Worm (Caenorhabditis elegans) whole organism, late embryonic: Measurements from ENCODE around the gene grp-1.

Experiments used
- C38D4.7 ChIP-seq: fragments of 200-800 bp; sonication (Bioruptor generic); optimal IDR thresholded peaks from 2 replicates; lab custom pipeline; 2018; ENCODE audit warnings: mild to moderate bottlenecking, missing genetic modification characterization, moderate library complexity, missing compliant biosample characterization
- F13H6.1 ChIP-seq: sonication (generic microtip); optimal IDR thresholded peaks from 2 replicates; lab custom pipeline; 2016; ENCODE audit warnings: missing genetic modification characterization, missing compliant biosample characterization
- K09A11.1 ChIP-seq: sonication (generic microtip); optimal IDR thresholded peaks from 2 replicates; lab custom pipeline; 2017; ENCODE audit warnings: antibody characterized with exemption, mild to moderate bottlenecking, missing genetic modification characterization, missing compliant biosample characterization; ENCODE audit not compliant: insufficient read depth
- ahr-1 ChIP-seq: sonication (generic microtip); optimal IDR thresholded peaks from 2 replicates; lab custom pipeline; 2016; ENCODE audit warnings: missing genetic modification characterization, missing compliant biosample characterization
- ceh-19 ChIP-seq: fragments of 200-800 bp; sonication (Bioruptor generic); optimal IDR thresholded peaks from 2 replicates; lab custom pipeline; 2018; ENCODE audit warnings: mild to moderate bottlenecking, missing genetic modification characterization, missing compliant biosample characterization
- ceh-2 ChIP-seq: sonication (generic microtip); optimal IDR thresholded peaks from 2 replicates; lab custom pipeline; 2016; ENCODE audit warnings: missing genotype, missing genetic modification characterization, missing compliant biosample characterization
- ceh-22 ChIP-seq: sonication (generic microtip); optimal IDR thresholded peaks from 2 replicates; lab custom pipeline; 2017; ENCODE audit warnings: missing biosample characterization, missing genetic modification characterization
- ceh-30 ChIP-seq: fragments of 150-350 bp; optimal IDR thresholded peaks from 2 replicates; lab custom pipeline; 2014; ENCODE audit warnings: missing biosample characterization, missing genetic modification characterization
- ceh-48 ChIP-seq: sonication (generic microtip); optimal IDR thresholded peaks from 2 replicates; lab custom pipeline; 2016; ENCODE audit warnings: missing genetic modification characterization, inconsistent platforms, missing compliant biosample characterization
- ceh-6 ChIP-seq: fragments of 200-800 bp; sonication (Bioruptor generic); optimal IDR thresholded peaks from 2 replicates; lab custom pipeline; 2018; ENCODE audit warnings: mild to moderate bottlenecking, missing genetic modification characterization, missing compliant biosample characterization
- dmd-4 ChIP-seq: sonication (generic microtip); optimal IDR thresholded peaks from 2 replicates; lab custom pipeline; 2016; ENCODE audit warnings: borderline replicate concordance, missing genetic modification characterization, missing compliant biosample characterization
- elt-4 ChIP-seq: sonication (generic microtip); optimal IDR thresholded peaks from 2 replicates; lab custom pipeline; 2016; ENCODE audit warnings: missing genetic modification characterization, missing compliant biosample characterization
- fax-1 ChIP-seq: sonication (generic microtip); optimal IDR thresholded peaks from 2 replicates; lab custom pipeline; 2016; ENCODE audit warnings: missing genotype, missing genetic modification characterization, missing compliant biosample characterization
- fkh-10 ChIP-seq: fragments of 150-350 bp; optimal IDR thresholded peaks from 2 replicates; lab custom pipeline; 2014; ENCODE audit warnings: missing biosample characterization, missing genetic modification reagents, missing genetic modification characterization
- hlh-13 ChIP-seq: fragments of 200-800 bp; sonication (Bioruptor generic); optimal IDR thresholded peaks from 2 replicates; lab custom pipeline; 2018; ENCODE audit warnings: mild to moderate bottlenecking, missing genetic modification characterization, missing compliant biosample characterization
- hlh-15 ChIP-seq: sonication (generic microtip); optimal IDR thresholded peaks from 2 replicates; lab custom pipeline; 2016; ENCODE audit warnings: missing genetic modification characterization, missing compliant biosample characterization
- hlh-6 ChIP-seq: sonication (generic microtip); optimal IDR thresholded peaks from 2 replicates; lab custom pipeline; 2016; ENCODE audit warnings: missing genotype, missing genetic modification characterization, missing compliant biosample characterization
- hlh-8 ChIP-seq: sonication (generic microtip); optimal IDR thresholded peaks from 2 replicates; lab custom pipeline; 2016; ENCODE audit warnings: missing genotype, missing genetic modification characterization, missing compliant biosample characterization
- lim-6 ChIP-seq: sonication (generic microtip); optimal IDR thresholded peaks from 2 replicates; lab custom pipeline; 2016; ENCODE audit warnings: missing genetic modification characterization, missing compliant biosample characterization
- madf-2 ChIP-seq: sonication (generic microtip); optimal IDR thresholded peaks from 2 replicates; lab custom pipeline; 2017; ENCODE audit warnings: missing genetic modification characterization, missing compliant biosample characterization
- nfya-1 ChIP-seq: sonication (generic microtip); optimal IDR thresholded peaks from 2 replicates; lab custom pipeline; 2017; ENCODE audit warnings: missing genetic modification characterization, mild to moderate bottlenecking, missing compliant biosample characterization, antibody characterized with exemption, moderate library complexity
- nhr-232 ChIP-seq: sonication (generic microtip); optimal IDR thresholded peaks from 2 replicates; lab custom pipeline; 2016; ENCODE audit warnings: missing genetic modification characterization, missing compliant biosample characterization
- npax-4 ChIP-seq: sonication (generic microtip); optimal IDR thresholded peaks from 2 replicates; lab custom pipeline; 2016; ENCODE audit warnings: missing genetic modification characterization, missing compliant biosample characterization
- odd-2 ChIP-seq: sonication (generic microtip); optimal IDR thresholded peaks from 2 replicates; lab custom pipeline; 2017; ENCODE audit warnings: antibody characterized with exemption, mild to moderate bottlenecking, missing genetic modification characterization, missing compliant biosample characterization
- pat-9 ChIP-seq: fragments of 200-800 bp; sonication (Bioruptor generic); optimal IDR thresholded peaks from 2 replicates; lab custom pipeline; 2018; ENCODE audit warnings: mild to moderate bottlenecking, missing genetic modification characterization, moderate library complexity, missing compliant biosample characterization
- pros-1 ChIP-seq: fragments of 150-350 bp; optimal IDR thresholded peaks from 2 replicates; lab custom pipeline; 2014; ENCODE audit warnings: missing biosample characterization, missing genetic modification reagents, missing genetic modification characterization
- rnt-1 ChIP-seq: sonication (generic microtip); optimal IDR thresholded peaks from 2 replicates; lab custom pipeline; 2016; ENCODE audit warnings: missing genetic modification characterization, missing compliant biosample characterization
- sox-2 ChIP-seq: fragments of 200-800 bp; sonication (Bioruptor generic); IDR thresholded peaks from 2 replicates; pipeline ENCODE4 v1.3.6; 2022; ENCODE audit warnings: missing genetic modification reagents, missing genetic modification characterization, missing compliant biosample characterization
- sox-4 ChIP-seq: sonication (generic microtip); optimal IDR thresholded peaks from 2 replicates; lab custom pipeline; 2017; ENCODE audit warnings: mild to moderate bottlenecking, missing genetic modification characterization, inconsistent platforms, missing compliant biosample characterization
- tbx-2 ChIP-seq: sonication (generic microtip); optimal IDR thresholded peaks from 2 replicates; lab custom pipeline; 2016; ENCODE audit warnings: missing genetic modification characterization, missing compliant biosample characterization
- tbx-7 ChIP-seq: sonication (generic microtip); optimal IDR thresholded peaks from 2 replicates; lab custom pipeline; 2016; ENCODE audit warnings: missing genotype, missing genetic modification characterization, missing compliant biosample characterization
- unc-42 ChIP-seq: sonication (generic microtip); optimal IDR thresholded peaks from 2 replicates; lab custom pipeline; 2016; ENCODE audit warnings: missing genotype, missing genetic modification characterization, missing compliant biosample characterization
- unc-55 ChIP-seq: sonication (generic microtip); optimal IDR thresholded peaks from 2 replicates; lab custom pipeline; 2017; ENCODE audit warnings: missing biosample characterization, missing genetic modification reagents, missing genetic modification characterization
- unc-86 ChIP-seq: sonication (generic microtip); optimal IDR thresholded peaks from 2 replicates; lab custom pipeline; 2016; ENCODE audit warnings: missing genetic modification characterization, missing compliant biosample characterization
- zip-5 ChIP-seq: sonication (generic microtip); optimal IDR thresholded peaks from 2 replicates; lab custom pipeline; 2016; ENCODE audit warnings: missing genetic modification characterization, missing compliant biosample characterization
- ztf-16 ChIP-seq: sonication (generic microtip); optimal IDR thresholded peaks from 2 replicates; lab custom pipeline; 2017; ENCODE audit warnings: missing genetic modification characterization, missing compliant biosample characterization

Gene grp-1

ce11 chrIII:8085355-8085754, at the start of gene grp-1, which contains the start of gene K06H7.7:
Gene grp-1 (plus strand): TSS chrIII:8085705.
Gene K06H7.7 (minus strand): TSS chrIII:8085475.
- no peak for TF ChIP-seq sox-2 (GFP tag; lab: Robert Waterston, UW)
- peak; percentile 12 for TF ChIP-seq unc-55 (GFP tag; lab: Kevin White, UChicago)
- TF ChIP-seq ceh-30 = peak; percentile 25
- peak; percentile 24 for TF ChIP-seq unc-42 (tag; lab: Kevin White, UChicago)
- TF ChIP-seq nhr-232 (tag; lab: Kevin White, UChicago) = no peak
- no peak for TF ChIP-seq fax-1 (tag; lab: Kevin White, UChicago)
- peak; percentile 98 for TF ChIP-seq pros-1 (tag; lab: Kevin White, UChicago)
- no peak for TF ChIP-seq ceh-19 (GFP tag; lab: Kevin White, UChicago)
- peak; percentile 37 for TF ChIP-seq nfya-1 (tag; lab: Kevin White, UChicago)
- no peak for TF ChIP-seq ahr-1 (tag; lab: Kevin White, UChicago)

ce11 chrIII:8036050-8036449, 49.5 kb upstream of the grp-1 start:
- TF ChIP-seq ceh-22 (tag; lab: Kevin White, UChicago) = no peak
- no peak for TF ChIP-seq tbx-7
- no peak for TF ChIP-seq lim-6 (tag; lab: Kevin White, UChicago)
- no peak for TF ChIP-seq unc-86 (tag; lab: Kevin White, UChicago)
- no peak for TF ChIP-seq hlh-15 (tag; lab: Kevin White, UChicago)
- TF ChIP-seq F13H6.1 (tag; lab: Kevin White, UChicago) = no peak
- TF ChIP-seq nhr-232 (tag; lab: Kevin White, UChicago) = no peak
- TF ChIP-seq ceh-48 (tag; lab: Kevin White, UChicago) = no peak
- TF ChIP-seq dmd-4 = no peak

ce11 chrIII:8036497-8036896, 49.0 kb upstream of the grp-1 start:
- no peak for TF ChIP-seq C38D4.7 (GFP tag; lab: Kevin White, UChicago)
- TF ChIP-seq zip-5 = no peak
- TF ChIP-seq fkh-10 (GFP tag; lab: Kevin White, UChicago) = no peak
- TF ChIP-seq ceh-48 (tag; lab: Kevin White, UChicago) = no peak
- no peak for TF ChIP-seq odd-2 (tag; lab: Kevin White, UChicago)

ce11 chrIII:8037941-8038340, 47.6 kb upstream of the grp-1 start, which contains the start of gene dpf-6:
Gene dpf-6 (plus strand): TSS chrIII:8038241.
- TF ChIP-seq ceh-19 (GFP tag; lab: Kevin White, UChicago) (no peak), npax-4 (no peak), pat-9 (tag; lab: Kevin White, UChicago) (no peak), tbx-2 (tag; lab: Kevin White, UChicago) (no peak), K09A11.1 (tag; lab: Kevin White, UChicago) (no peak), F13H6.1 (tag; lab: Kevin White, UChicago) (no peak), ztf-16 (tag; lab: Kevin White, UChicago) (no peak)

ce11 chrIII:8042775-8043174, 42.7 kb upstream of the grp-1 start, which contains the start of gene K12H4.6:
Gene K12H4.6 (minus strand): TSS chrIII:8042875.
- TF ChIP-seq hlh-6 (tag; lab: Kevin White, UChicago) (no peak), ceh-6 (GFP tag; lab: Kevin White, UChicago) (no peak), tbx-7 (no peak), unc-42 (tag; lab: Kevin White, UChicago) (no peak), ceh-48 (tag; lab: Kevin White, UChicago) (no peak), sox-4 (tag; lab: Kevin White, UChicago) (no peak), ceh-2 (tag; lab: Kevin White, UChicago) (no peak), sox-2 (GFP tag; lab: Robert Waterston, UW) (no peak), elt-4 (tag; lab: Kevin White, UChicago) (no peak), hlh-15 (tag; lab: Kevin White, UChicago) (no peak), rnt-1 (tag; lab: Kevin White, UChicago) (no peak), hlh-8 (tag; lab: Kevin White, UChicago) (no peak), hlh-13 (GFP tag; lab: Kevin White, UChicago) (no peak), fax-1 (tag; lab: Kevin White, UChicago) (no peak), madf-2 (tag; lab: Kevin White, UChicago) (no peak)
